Worm (Caenorhabditis elegans) whole organism, L1 larva: Measurements from ENCODE around the gene aqp-5.

ENCODE experiments used
- C04F5.9 ChIP-seq: sonication (generic microtip); optimal IDR thresholded peaks from 2 replicates; lab custom pipeline; 2016; ENCODE audit warnings: missing genetic modification characterization, missing compliant biosample characterization
- C16A3.4 ChIP-seq: fragments of 150-350 bp; optimal IDR thresholded peaks from 2 replicates; lab custom pipeline; 2014; ENCODE audit warnings: missing biosample characterization, missing genetic modification characterization
- F16B12.6 ChIP-seq: fragments of 150-350 bp; optimal IDR thresholded peaks from 2 replicates; lab custom pipeline; 2014; ENCODE audit warnings: missing biosample characterization, missing genetic modification characterization
- Y116A8C.19 ChIP-seq: sonication (generic microtip); optimal IDR thresholded peaks from 2 replicates; lab custom pipeline; 2016; ENCODE audit warnings: missing compliant biosample characterization, missing genetic modification characterization, borderline replicate concordance
- aly-2 ChIP-seq: fragments of 150-350 bp; optimal IDR thresholded peaks from 2 replicates; lab custom pipeline; 2014; ENCODE audit warnings: missing biosample characterization, missing genetic modification characterization
- blmp-1 ChIP-seq: fragments of 150-350 bp; optimal IDR thresholded peaks from 2 replicates; lab custom pipeline; 2014; ENCODE audit warnings: missing biosample characterization, missing genetic modification characterization
- ceh-8 ChIP-seq: fragments of 200-800 bp; sonication (Bioruptor generic); optimal IDR thresholded peaks from 2 replicates; lab custom pipeline; 2018; ENCODE audit warnings: mild to moderate bottlenecking, missing genetic modification characterization, moderate library complexity, missing compliant biosample characterization
- ceh-82 ChIP-seq, 3 experiments: fragments of 150-350 bp in 1 of 3; sonication (generic microtip) in 2 of 3; optimal IDR thresholded peaks; 2 replicates each; lab custom pipeline; 2014 to 2017; ENCODE audit warnings: missing biosample characterization in 3 of 3, missing genetic modification characterization in 3 of 3
- ceh-88 ChIP-seq: fragments of 200-800 bp; sonication (Bioruptor generic); IDR thresholded peaks from 2 replicates; pipeline ENCODE4 v1.3.6; 2022; ENCODE audit warnings: missing genetic modification characterization, missing compliant biosample characterization
- ceh-90 ChIP-seq: sonication (generic microtip); optimal IDR thresholded peaks from 2 replicates; lab custom pipeline; 2016; ENCODE audit warnings: missing genetic modification characterization, missing compliant biosample characterization
- ces-1 ChIP-seq: fragments of 150-350 bp; optimal IDR thresholded peaks from 2 replicates; lab custom pipeline; 2014; ENCODE audit warnings: missing biosample characterization, missing genetic modification reagents, missing genetic modification characterization
- dpl-1 ChIP-seq, 3 experiments: fragments of 150-350 bp in 2 of 3; sonication (generic microtip) in 1 of 3; optimal IDR thresholded peaks; 2 replicates each; lab custom pipeline; 2014 to 2017; ENCODE audit warnings: missing biosample characterization in 3 of 3, missing genetic modification characterization in 3 of 3, missing genetic modification reagents in 3 of 3
- dsc-1 ChIP-seq: sonication (generic microtip); optimal IDR thresholded peaks from 2 replicates; lab custom pipeline; 2016; ENCODE audit warnings: mild to moderate bottlenecking, missing genetic modification characterization, missing compliant biosample characterization
- efl-1 ChIP-seq, 4 experiments: fragments of 150-350 bp; optimal IDR thresholded peaks in 3 of 4; peaks in 1 of 4; 1 replicate in 1 of 4; 2 replicates in 3 of 4; lab custom pipeline; 2014; ENCODE audit warnings: missing biosample characterization in 2 of 4, missing genetic modification characterization in 2 of 4, missing genetic modification reagents in 2 of 4
- egl-13 ChIP-seq: sonication (generic microtip); optimal IDR thresholded peaks from 2 replicates; lab custom pipeline; 2016; ENCODE audit warnings: missing genotype, missing genetic modification reagents, missing genetic modification characterization, missing compliant biosample characterization
- elt-3 ChIP-seq, 6 experiments: fragments of 150-350 bp in 1 of 6; sonication (generic microtip); optimal IDR thresholded peaks; 2 replicates each; lab custom pipeline; 2017 to 2018; ENCODE audit warnings: missing biosample characterization in 6 of 6, missing genetic modification characterization in 6 of 6, inconsistent platforms in 1 of 6
- ets-5 ChIP-seq: fragments of 200-800 bp; sonication (Bioruptor generic); IDR thresholded peaks from 2 replicates; pipeline ENCODE4 v1.3.6; 2022; ENCODE audit warnings: missing genetic modification characterization, missing compliant biosample characterization
- fkh-10 ChIP-seq: sonication (generic microtip); optimal IDR thresholded peaks from 2 replicates; lab custom pipeline; 2017; ENCODE audit warnings: missing biosample characterization, missing genetic modification reagents, missing genetic modification characterization
- fkh-4 ChIP-seq: sonication (generic microtip); optimal IDR thresholded peaks from 2 replicates; lab custom pipeline; 2016; ENCODE audit warnings: missing compliant biosample characterization, missing genetic modification characterization, borderline replicate concordance
- fos-1 ChIP-seq: fragments of 150-350 bp; optimal IDR thresholded peaks from 2 replicates; lab custom pipeline; 2014; ENCODE audit warnings: missing biosample characterization, missing genetic modification characterization
- grh-1 ChIP-seq: fragments of 200-800 bp; sonication (Bioruptor generic); IDR thresholded peaks from 2 replicates; pipeline ENCODE4 v1.3.6; 2022; ENCODE audit warnings: missing genetic modification reagents, missing genetic modification characterization, missing compliant biosample characterization
- hlh-4 ChIP-seq: sonication (generic microtip); optimal IDR thresholded peaks from 2 replicates; lab custom pipeline; 2016; ENCODE audit warnings: mild to moderate bottlenecking, missing genetic modification characterization, missing compliant biosample characterization
- hpl-2 ChIP-seq: fragments of 150-350 bp; optimal IDR thresholded peaks from 2 replicates; lab custom pipeline; 2014; ENCODE audit warnings: missing biosample characterization, missing genetic modification reagents, missing genetic modification characterization
- irx-1 ChIP-seq: sonication (generic microtip); optimal IDR thresholded peaks from 2 replicates; lab custom pipeline; 2016; ENCODE audit warnings: missing genetic modification characterization, missing compliant biosample characterization
- jun-1 ChIP-seq: fragments of 150-350 bp; optimal IDR thresholded peaks from 2 replicates; lab custom pipeline; 2014; ENCODE audit warnings: missing biosample characterization, missing genetic modification reagents, missing genetic modification characterization
- lin-35 ChIP-seq, 2 experiments: fragments of 150-350 bp; optimal IDR thresholded peaks; 2 replicates each; lab custom pipeline; 2014; ENCODE audit warnings: missing biosample characterization in 2 of 2, missing genetic modification characterization in 2 of 2, missing genetic modification reagents in 2 of 2
- lin-39 ChIP-seq: fragments of 150-350 bp; optimal IDR thresholded peaks from 2 replicates; lab custom pipeline; 2014; ENCODE audit warnings: missing biosample characterization, missing genetic modification reagents, missing genetic modification characterization
- lir-3 ChIP-seq: sonication (generic microtip); optimal IDR thresholded peaks from 2 replicates; lab custom pipeline; 2016; ENCODE audit warnings: mild to moderate bottlenecking, missing genetic modification characterization, moderate library complexity, missing compliant biosample characterization; ENCODE audit not compliant: poor library complexity
- mdl-1 ChIP-seq, 2 experiments: fragments of 150-350 bp; optimal IDR thresholded peaks; 2 replicates each; lab custom pipeline; 2014 to 2017; ENCODE audit warnings: missing biosample characterization in 2 of 2, missing genetic modification characterization in 2 of 2, inconsistent platforms in 1 of 2
- mef-2 ChIP-seq: fragments of 150-350 bp; optimal IDR thresholded peaks from 2 replicates; lab custom pipeline; 2014; ENCODE audit warnings: missing biosample characterization, missing genetic modification characterization
- mep-1 ChIP-seq: fragments of 150-350 bp; optimal IDR thresholded peaks from 2 replicates; lab custom pipeline; 2014; ENCODE audit warnings: missing biosample characterization, missing genetic modification characterization
- nhr-11 ChIP-seq: fragments of 150-350 bp; optimal IDR thresholded peaks from 2 replicates; lab custom pipeline; 2014; ENCODE audit warnings: missing biosample characterization, missing genetic modification characterization
- nhr-19 ChIP-seq: fragments of 200-800 bp; sonication (Bioruptor generic); conservative IDR thresholded peaks from 2 replicates; pipeline ENCODE4 v1.3.6; 2022; ENCODE audit warnings: missing genetic modification characterization, missing compliant biosample characterization
- nhr-237 ChIP-seq: fragments of 150-350 bp; optimal IDR thresholded peaks from 2 replicates; lab custom pipeline; 2014; ENCODE audit warnings: missing biosample characterization, missing genetic modification characterization
- nhr-47 ChIP-seq: sonication (generic microtip); optimal IDR thresholded peaks from 2 replicates; lab custom pipeline; 2016; ENCODE audit warnings: mild to moderate bottlenecking, missing genetic modification characterization, moderate library complexity, missing compliant biosample characterization
- nhr-76 ChIP-seq: sonication (generic microtip); optimal IDR thresholded peaks from 2 replicates; lab custom pipeline; 2017; ENCODE audit warnings: missing biosample characterization, missing genetic modification characterization
- nhr-85 ChIP-seq: sonication (generic microtip); peaks from one replicate; lab custom pipeline; 2016; ENCODE audit warnings: missing genetic modification characterization, inconsistent platforms, missing compliant biosample characterization
- nhr-90 ChIP-seq: sonication (generic microtip); optimal IDR thresholded peaks from 2 replicates; lab custom pipeline; 2016; ENCODE audit warnings: mild to moderate bottlenecking, missing genetic modification characterization, missing compliant biosample characterization; ENCODE audit not compliant: poor library complexity
- pqm-1 ChIP-seq: sonication (generic microtip); optimal IDR thresholded peaks from 3 replicates; lab custom pipeline; 2017; ENCODE audit warnings: missing biosample characterization, missing genetic modification characterization
- rnt-1 ChIP-seq: sonication (generic microtip); optimal IDR thresholded peaks from 2 replicates; lab custom pipeline; 2016; ENCODE audit warnings: mild to moderate bottlenecking, missing genetic modification characterization, moderate library complexity, missing compliant biosample characterization
- snpc-4 ChIP-seq: fragments of 150-350 bp; optimal IDR thresholded peaks from 2 replicates; lab custom pipeline; 2014; ENCODE audit warnings: missing biosample characterization, missing genetic modification characterization
- sox-4 ChIP-seq: sonication (generic microtip); optimal IDR thresholded peaks from 2 replicates; lab custom pipeline; 2016; ENCODE audit warnings: missing genetic modification characterization, missing compliant biosample characterization
- sptf-1 ChIP-seq: fragments of 150-350 bp; optimal IDR thresholded peaks from 2 replicates; lab custom pipeline; 2014; ENCODE audit warnings: missing biosample characterization, missing genetic modification characterization
- swsn-7 ChIP-seq: sonication (generic microtip); optimal IDR thresholded peaks from 2 replicates; lab custom pipeline; 2016; ENCODE audit warnings: missing genetic modification characterization, missing compliant biosample characterization
- tbx-2 ChIP-seq: sonication (generic microtip); optimal IDR thresholded peaks from 2 replicates; lab custom pipeline; 2016; ENCODE audit warnings: missing genetic modification characterization, missing compliant biosample characterization
- tlp-1 ChIP-seq: fragments of 150-350 bp; optimal IDR thresholded peaks from 2 replicates; lab custom pipeline; 2014; ENCODE audit warnings: missing biosample characterization, missing genetic modification characterization
- unc-62 ChIP-seq: fragments of 150-350 bp; optimal IDR thresholded peaks from 2 replicates; lab custom pipeline; 2014; ENCODE audit warnings: missing biosample characterization, missing genetic modification reagents, missing genetic modification characterization
- unc-86 ChIP-seq: sonication (generic microtip); optimal IDR thresholded peaks from 2 replicates; lab custom pipeline; 2016; ENCODE audit warnings: missing genetic modification characterization, missing compliant biosample characterization
- unc-98 ChIP-seq: fragments of 200-800 bp; sonication (Bioruptor generic); IDR thresholded peaks from 2 replicates; pipeline ENCODE4 v1.3.6; 2022; ENCODE audit warnings: missing genetic modification characterization, missing compliant biosample characterization
- vab-15 ChIP-seq: sonication (generic microtip); optimal IDR thresholded peaks from 2 replicates; lab custom pipeline; 2017; ENCODE audit warnings: missing genotype, mild to moderate bottlenecking, missing genetic modification characterization, missing compliant biosample characterization
- xbp-1 ChIP-seq: sonication (generic microtip); optimal IDR thresholded peaks from 2 replicates; lab custom pipeline; 2016; ENCODE audit warnings: missing genetic modification characterization, missing compliant biosample characterization
- zag-1 ChIP-seq: fragments of 150-350 bp; optimal IDR thresholded peaks from 2 replicates; lab custom pipeline; 2014; ENCODE audit warnings: missing biosample characterization, missing genetic modification characterization
- ztf-4 ChIP-seq: fragments of 150-350 bp; optimal IDR thresholded peaks from 2 replicates; lab custom pipeline; 2014; ENCODE audit warnings: missing biosample characterization, missing genetic modification characterization

aqp-5 gene

DNA sequence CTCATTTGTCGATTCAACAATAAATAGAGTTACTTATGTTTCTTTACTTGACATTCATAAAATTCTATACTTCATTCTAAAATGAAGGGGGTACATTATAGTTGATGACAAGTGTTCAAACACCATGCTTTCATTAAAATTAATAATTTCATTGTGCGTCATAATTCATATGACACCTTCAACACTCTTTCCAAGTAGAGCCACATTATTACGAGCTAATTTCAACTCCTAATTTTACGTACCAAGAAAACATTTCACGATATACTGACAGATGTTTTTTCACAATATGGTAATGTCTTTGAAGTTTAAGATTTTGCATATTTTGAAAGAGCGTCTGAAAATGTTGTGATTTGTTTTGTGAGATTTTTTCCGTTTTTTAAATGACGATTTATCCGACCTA, 26.1 kb upstream of the aqp-5 start (continued):
- TF ChIP-seq fkh-10 (GFP tag; lab: Kevin White, UChicago) = no peak
- TF ChIP-seq elt-3 (tag; optimal IDR thresholded peaks at IDR 0.05; lab: Kevin White, UChicago) = no peak
- TF ChIP-seq C04F5.9 (tag; lab: Kevin White, UChicago) = no peak
- TF ChIP-seq lin-35 (GFP tag; optimal IDR thresholded peaks at IDR 0.05; lab: Kevin White, UChicago) = no peak
- no peak for TF ChIP-seq Y116A8C.19
- TF ChIP-seq ceh-8 = peak; percentile 90
- peak; percentile 34 for TF ChIP-seq swsn-7 (tag; lab: Kevin White, UChicago)
- TF ChIP-seq nhr-90 = no peak
- TF ChIP-seq F16B12.6 (tag; lab: Kevin White, UChicago) = no peak
- no peak for TF ChIP-seq blmp-1
- peak; percentile 6 for TF ChIP-seq nhr-85
- TF ChIP-seq sptf-1 (tag; lab: Kevin White, UChicago) = no peak
- no peak for TF ChIP-seq ceh-82 (tag; optimal IDR thresholded peaks at IDR 0.05; lab: Kevin White, UChicago)
- no peak for TF ChIP-seq unc-98 (GFP tag; lab: Robert Waterston, UW)
- TF ChIP-seq irx-1 = no peak
- TF ChIP-seq fos-1 (tag; lab: Kevin White, UChicago) = no peak
- TF ChIP-seq grh-1 (GFP tag; lab: Robert Waterston, UW) = no peak
- no peak for TF ChIP-seq mef-2
- peak; percentile 85 for TF ChIP-seq dsc-1 (tag; lab: Kevin White, UChicago)
- TF ChIP-seq lir-3 (tag; lab: Kevin White, UChicago) = peak; percentile 42
- no peak for TF ChIP-seq rnt-1 (tag; lab: Kevin White, UChicago)
- no peak for TF ChIP-seq nhr-11 (tag; lab: Kevin White, UChicago)
- no peak for TF ChIP-seq ces-1 (GFP tag; lab: Kevin White, UChicago)
- TF ChIP-seq sox-4 (tag; lab: Kevin White, UChicago) = no peak
- TF ChIP-seq ceh-88 = 0 out of 2 replicates have a peak, but pooled peaks have one; percentile 33
- no peak for TF ChIP-seq unc-86 (tag; lab: Kevin White, UChicago)
- no peak for TF ChIP-seq snpc-4 (tag; lab: Kevin White, UChicago)
- TF ChIP-seq vab-15 (tag; lab: Kevin White, UChicago) = no peak
- TF ChIP-seq efl-1 (optimal IDR thresholded peaks at IDR 0.05; lab: Kevin White, UChicago) = no peak
- peak in 1 of 2 experiments; percentile 7 for TF ChIP-seq efl-1 (GFP tag; optimal IDR thresholded peaks at IDR 0.05 in 1 of 2; lab: Kevin White, UChicago)
- no peak for TF ChIP-seq tbx-2 (tag; lab: Kevin White, UChicago)

DNA sequence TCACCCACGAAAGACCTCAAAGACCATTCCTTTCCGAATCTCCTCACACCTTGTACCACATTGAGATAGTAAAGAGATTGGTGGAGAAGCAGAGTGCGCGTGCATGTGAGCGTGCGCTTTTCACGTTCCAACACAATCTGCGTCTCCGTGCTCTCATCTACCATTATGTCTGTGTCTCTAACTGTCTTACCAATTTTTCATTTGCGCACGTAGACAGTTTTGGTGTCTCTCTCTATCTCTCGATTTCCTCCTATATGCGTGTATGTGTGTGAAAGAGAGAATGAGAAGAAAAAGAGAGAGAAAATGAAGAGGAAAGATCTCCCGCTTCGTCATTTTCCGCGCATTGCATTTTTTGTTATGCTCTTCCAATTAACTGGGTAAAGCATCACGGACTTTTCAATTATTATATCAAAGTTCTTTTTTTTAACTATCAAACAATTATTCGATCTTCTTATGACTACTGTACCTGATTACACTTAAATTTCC, 24.9 kb upstream of the aqp-5 start:
- TF ChIP-seq ztf-4 (tag; lab: Kevin White, UChicago) = peak; percentile 96
- TF ChIP-seq mep-1 (tag; lab: Kevin White, UChicago) = peak; percentile 95
- peak; percentile 62 to 71 (median 64) for TF ChIP-seq dpl-1 (GFP tag; optimal IDR thresholded peaks at IDR 0.05; lab: Kevin White, UChicago)
- TF ChIP-seq nhr-76 (tag; lab: Kevin White, UChicago) = peak; percentile 47
- TF ChIP-seq unc-62 = no peak
- TF ChIP-seq hlh-4 = no peak
- peak; percentile 44 for TF ChIP-seq hpl-2 (GFP tag; lab: Kevin White, UChicago)
- TF ChIP-seq nhr-47 (tag; lab: Kevin White, UChicago) = peak; percentile 95
- peak; percentile 95 for TF ChIP-seq C16A3.4 (tag; lab: Kevin White, UChicago)
- peak; percentile 85 to 88 for TF ChIP-seq lin-35 (GFP tag; optimal IDR thresholded peaks at IDR 0.05; lab: Kevin White, UChicago)
- TF ChIP-seq unc-98 (GFP tag; lab: Robert Waterston, UW) = no peak; the same call in 1 of the 2 replicates
- TF ChIP-seq tlp-1 (tag; lab: Kevin White, UChicago) = no peak
- TF ChIP-seq xbp-1 (tag; lab: Kevin White, UChicago) = peak; percentile 86
- TF ChIP-seq lin-39 (tag; lab: Kevin White, UChicago) = peak; percentile 55
- no peak for TF ChIP-seq fkh-4 (tag; lab: Kevin White, UChicago)
- TF ChIP-seq nhr-237 (tag; lab: Kevin White, UChicago) = peak; percentile 96
- TF ChIP-seq pqm-1 (tag; lab: Kevin White, UChicago) = peak; percentile 38
- peak; percentile 78 for TF ChIP-seq aly-2 (tag; lab: Kevin White, UChicago)
- peak; percentile 90 to 99 for TF ChIP-seq mdl-1 (tag; optimal IDR thresholded peaks at IDR 0.05; lab: Kevin White, UChicago)
- TF ChIP-seq egl-13 = peak; percentile 93
- no peak for TF ChIP-seq ets-5 (GFP tag; lab: Robert Waterston, UW)
- TF ChIP-seq fos-1 (tag; lab: Kevin White, UChicago) = peak; percentile 95
- TF ChIP-seq nhr-85 = peak; percentile 99
- peak; percentile 9 for TF ChIP-seq ceh-90 (tag; lab: Kevin White, UChicago)
- peak; percentile 93 for TF ChIP-seq nhr-19 (GFP tag; lab: Robert Waterston, UW)
- TF ChIP-seq zag-1 (tag; lab: Kevin White, UChicago) = peak; percentile 93
- peak; percentile 92 for TF ChIP-seq jun-1 (tag; lab: Kevin White, UChicago)
- TF ChIP-seq ceh-8 = peak; percentile 77
